Worm (Caenorhabditis elegans): ENCODE data around the gene W06F12.2.
A peak's percentile ranks its signal among the peaks of the same experiment; 100 is the strongest.

The W06F12.2 gene

DNA sequence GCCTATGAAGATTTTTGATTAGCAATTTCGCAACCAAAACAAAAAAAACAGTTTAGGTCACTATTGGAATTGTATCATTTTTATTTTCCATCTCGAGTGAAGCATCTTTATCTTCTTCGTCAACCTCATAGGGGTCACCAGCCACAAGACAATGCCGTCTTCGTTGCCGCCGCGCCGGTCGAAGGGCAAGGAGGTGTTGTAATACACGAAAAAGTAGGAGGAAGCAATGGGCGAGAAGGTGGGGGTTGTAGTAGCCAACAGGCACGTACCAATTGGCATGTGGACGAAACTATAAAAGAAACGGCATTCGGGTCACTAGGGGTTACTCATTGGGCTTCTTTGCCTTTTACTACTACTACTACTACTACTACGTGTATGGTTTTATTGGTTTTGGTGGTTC lies 10.5 kb upstream of the W06F12.2 start:
- TF ChIP-seq ets-5 (GFP tag; IDR thresholded peaks at IDR 0.05) (no peak), nhr-47 (tag; optimal IDR thresholded peaks at IDR 0.05) (no peak), aly-2 (tag; optimal IDR thresholded peaks at IDR 0.05) (no peak), irx-1 (tag; optimal IDR thresholded peaks at IDR 0.05) (no peak), egl-13 (tag; optimal IDR thresholded peaks at IDR 0.05) (no peak), snpc-4 (tag; optimal IDR thresholded peaks at IDR 0.05) (no peak), lsy-2 (tag; optimal IDR thresholded peaks at IDR 0.05) (no peak), mab-9 (GFP tag; IDR thresholded peaks at IDR 0.05) (no peak), tbx-2 (tag; optimal IDR thresholded peaks at IDR 0.05) (no peak), efl-1 (optimal IDR thresholded peaks at IDR 0.05) (no peak), efl-1 (GFP tag; optimal IDR thresholded peaks at IDR 0.05 in 1 of 2) (no peak), sptf-1 (tag; optimal IDR thresholded peaks at IDR 0.05) (no peak), fkh-4 (tag; optimal IDR thresholded peaks at IDR 0.05; ENCODE audit: borderline replicate concordance) (no peak)

DNA sequence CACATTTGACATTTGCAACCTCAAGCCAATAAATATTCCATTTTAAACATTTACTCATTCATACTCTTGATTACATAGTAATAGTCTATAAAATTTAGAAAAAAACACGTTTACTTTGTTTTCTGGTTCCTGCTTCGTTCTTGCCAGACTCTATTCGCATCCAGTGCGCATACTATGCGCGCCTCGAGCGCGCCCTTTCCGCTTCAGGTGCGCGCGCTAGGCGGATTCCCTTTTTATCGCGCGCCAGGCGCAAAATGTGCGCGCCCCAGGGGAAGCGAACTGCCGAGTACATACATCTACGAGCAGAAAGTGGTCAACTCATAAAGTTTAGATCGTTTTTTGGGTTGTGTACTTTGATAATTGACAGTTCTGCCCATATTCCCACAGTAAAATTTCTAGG lies 9.9 kb upstream of the W06F12.2 start:
- TF ChIP-seq irx-1 (tag; optimal IDR thresholded peaks at IDR 0.05) = no peak
- no peak for TF ChIP-seq elt-2 (tag; optimal IDR thresholded peaks at IDR 0.05)
- TF ChIP-seq lin-39 (tag; optimal IDR thresholded peaks at IDR 0.05) = no peak
- TF ChIP-seq sptf-1 (tag; optimal IDR thresholded peaks at IDR 0.05) = no peak
- TF ChIP-seq lin-15B (tag; optimal IDR thresholded peaks at IDR 0.05) = no peak
- TF ChIP-seq aha-1 (tag; optimal IDR thresholded peaks at IDR 0.05) = no peak
- TF ChIP-seq jun-1 (tag; optimal IDR thresholded peaks at IDR 0.05) = no peak
- TF ChIP-seq unc-98 (GFP tag; IDR thresholded peaks at IDR 0.05) = no peak
- TF ChIP-seq lir-3 (tag; optimal IDR thresholded peaks at IDR 0.05; ENCODE audit: poor library complexity) = no peak
- no peak for TF ChIP-seq ets-5 (GFP tag; IDR thresholded peaks at IDR 0.05)
- no peak for TF ChIP-seq nhr-11 (tag; optimal IDR thresholded peaks at IDR 0.05)
- no peak for TF ChIP-seq hlh-4 (tag; optimal IDR thresholded peaks at IDR 0.05)
- no peak for TF ChIP-seq egl-13 (tag; optimal IDR thresholded peaks at IDR 0.05)
- no peak for TF ChIP-seq ceh-63 (GFP tag; optimal IDR thresholded peaks at IDR 0.05)
- no peak for TF ChIP-seq fkh-8 (tag; optimal IDR thresholded peaks at IDR 0.05)
- no peak for TF ChIP-seq Y116A8C.19 (tag; optimal IDR thresholded peaks at IDR 0.05; ENCODE audit: borderline replicate concordance)
- no peak for TF ChIP-seq ztf-11 (tag; optimal IDR thresholded peaks at IDR 0.05)

DNA sequence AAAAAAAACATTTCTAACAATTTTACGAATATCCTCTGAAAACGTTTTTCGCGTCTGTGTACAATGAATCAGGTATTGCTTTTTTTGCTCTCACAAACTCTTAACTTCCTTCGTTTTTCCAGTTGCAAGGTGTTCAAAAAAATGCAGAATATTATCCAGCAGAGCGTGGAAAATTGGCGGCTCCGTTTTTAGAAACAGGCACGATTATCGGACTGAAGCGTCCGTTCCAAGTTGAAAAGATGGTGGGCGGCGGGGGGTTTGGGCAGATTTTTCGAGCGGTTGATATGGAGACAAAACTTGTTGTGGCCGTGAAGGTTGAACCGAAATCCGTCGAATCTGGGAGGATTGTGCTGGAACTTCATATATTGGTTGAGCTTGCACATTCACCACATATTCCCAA lies 3.5 kb upstream of the W06F12.2 start, which contains the start of gene W06F12.3:
Gene W06F12.3 (plus strand): TSS at position 23 of the 400 bp plus-strand sequence.
- TF ChIP-seq mab-9 (GFP tag; IDR thresholded peaks at IDR 0.05) (no peak), ces-1 (GFP tag; optimal IDR thresholded peaks at IDR 0.05) (no peak), ceh-82 (tag; optimal IDR thresholded peaks at IDR 0.05) (no peak), unc-98 (GFP tag; IDR thresholded peaks at IDR 0.05) (no peak), isw-1 (GFP tag; IDR thresholded peaks at IDR 0.05) (no peak), aly-2 (tag; optimal IDR thresholded peaks at IDR 0.05) (no peak), nhr-20 (tag; optimal IDR thresholded peaks at IDR 0.05) (no peak), zip-4 (GFP tag; optimal IDR thresholded peaks at IDR 0.05) (no peak), dsc-1 (tag; optimal IDR thresholded peaks at IDR 0.05) (no peak), elt-2 (tag; optimal IDR thresholded peaks at IDR 0.05) (no peak), nhr-71 (tag; optimal IDR thresholded peaks at IDR 0.05) (no peak), nhr-84 (tag; optimal IDR thresholded peaks at IDR 0.05) (no peak), nhr-11 (tag; optimal IDR thresholded peaks at IDR 0.05) (no peak), aha-1 (tag; optimal IDR thresholded peaks at IDR 0.05) (no peak), tlp-1 (tag; optimal IDR thresholded peaks at IDR 0.05) (no peak), lin-13 (GFP tag; optimal IDR thresholded peaks at IDR 0.05) (no peak), ceh-63 (GFP tag; optimal IDR thresholded peaks at IDR 0.05) (no peak), ceh-90 (tag; optimal IDR thresholded peaks at IDR 0.05) (no peak), xbp-1 (tag; optimal IDR thresholded peaks at IDR 0.05) (no peak)

- TF ChIP-seq elt-2 (tag; optimal IDR thresholded peaks at IDR 0.05) (peak; percentile 77), lin-35 (GFP tag; optimal IDR thresholded peaks at IDR 0.05) (peak in 1 of 2 experiments; percentile 7), lin-39 (tag; optimal IDR thresholded peaks at IDR 0.05) (no peak), pqm-1 (tag; optimal IDR thresholded peaks at IDR 0.05) (peak; percentile 74), dpl-1 (GFP tag; optimal IDR thresholded peaks at IDR 0.05) (no peak), ztf-4 (tag; optimal IDR thresholded peaks at IDR 0.05) (no peak), lsy-2 (tag; optimal IDR thresholded peaks at IDR 0.05) (no peak), ztf-11 (tag; optimal IDR thresholded peaks at IDR 0.05) (no peak), hlh-4 (tag; optimal IDR thresholded peaks at IDR 0.05) (no peak), lin-13 (GFP tag; optimal IDR thresholded peaks at IDR 0.05) (no peak), efl-1 (optimal IDR thresholded peaks at IDR 0.05) (no peak), efl-1 (GFP tag; optimal IDR thresholded peaks at IDR 0.05 in 1 of 2) (peak in 1 of 2 experiments; percentile 62)
Observed at ce11 chrIII:13733833-13734232, 2.3 kb upstream of the W06F12.2 start.

Data from whole organism, L1 larva.